Worm (Caenorhabditis elegans) whole organism, L4 larva: ENCODE results near the gene nlp-59.

Experiments
- ama-1 ChIP-seq: fragments of 150-350 bp; optimal IDR thresholded peaks from 2 replicates; lab custom pipeline; 2014; ENCODE audit warnings: inconsistent platforms, mixed read lengths
- daf-12 ChIP-seq: fragments of 150-350 bp; optimal IDR thresholded peaks from 2 replicates; lab custom pipeline; 2014; ENCODE audit warnings: missing biosample characterization, missing genetic modification reagents, missing genetic modification characterization
- egl-27 ChIP-seq: sonication (generic microtip); optimal IDR thresholded peaks from 3 replicates; lab custom pipeline; 2017; ENCODE audit warnings: missing biosample characterization, missing genetic modification reagents, missing genetic modification characterization
- fkh-10 ChIP-seq: fragments of 150-350 bp; optimal IDR thresholded peaks from 2 replicates; lab custom pipeline; 2014; ENCODE audit warnings: missing biosample characterization, missing genetic modification reagents, missing genetic modification characterization
- jun-1 ChIP-seq: fragments of 150-350 bp; optimal IDR thresholded peaks from 2 replicates; lab custom pipeline; 2014; ENCODE audit warnings: missing biosample characterization, missing genetic modification reagents, missing genetic modification characterization
- mdl-1 ChIP-seq, 2 experiments: fragments of 150-350 bp in 1 of 2; sonication (generic microtip) in 1 of 2; optimal IDR thresholded peaks; 2 replicates each; lab custom pipeline; 2014 to 2017; ENCODE audit warnings: missing biosample characterization in 2 of 2, missing genetic modification characterization in 2 of 2
- nhr-10 ChIP-seq: fragments of 150-350 bp; optimal IDR thresholded peaks from 2 replicates; lab custom pipeline; 2014; ENCODE audit warnings: missing biosample characterization, missing genetic modification characterization
- nhr-28 ChIP-seq: fragments of 150-350 bp; optimal IDR thresholded peaks from 2 replicates; lab custom pipeline; 2014; ENCODE audit warnings: missing biosample characterization, missing genetic modification characterization
- nhr-48 ChIP-seq: sonication (generic microtip); optimal IDR thresholded peaks from 2 replicates; lab custom pipeline; 2016; ENCODE audit warnings: mild to moderate bottlenecking, missing genetic modification characterization, missing compliant biosample characterization
- nhr-77 ChIP-seq: fragments of 150-350 bp; optimal IDR thresholded peaks from 2 replicates; lab custom pipeline; 2014; ENCODE audit warnings: missing biosample characterization, missing genetic modification characterization
- pqm-1 ChIP-seq: sonication (generic microtip); optimal IDR thresholded peaks from 2 replicates; lab custom pipeline; 2017; ENCODE audit warnings: missing biosample characterization, missing genetic modification characterization

ce11 chrV:14942898-14943297 is 28.3 kb upstream of the nlp-59 start:
- TF ChIP-seq nhr-28 (tag; lab: Kevin White, UChicago), result no peak
- TF ChIP-seq ama-1 (lab: Kevin White, UChicago), result no peak
- TF ChIP-seq nhr-48 (tag; lab: Kevin White, UChicago), result no peak
- TF ChIP-seq daf-12 (tag; lab: Kevin White, UChicago), result no peak
- TF ChIP-seq pqm-1, result no peak
- no peak for TF ChIP-seq mdl-1 (tag; optimal IDR thresholded peaks at IDR 0.05; lab: Kevin White, UChicago)
- no peak for TF ChIP-seq fkh-10 (GFP tag; lab: Kevin White, UChicago)
- TF ChIP-seq jun-1, result no peak
- no peak for TF ChIP-seq nhr-77 (tag; lab: Kevin White, UChicago)
- TF ChIP-seq egl-27, result no peak
- TF ChIP-seq nhr-10 (tag; lab: Kevin White, UChicago), result no peak
